Worm (Caenorhabditis elegans) whole organism, L1 larva: ENCODE measurements around the gene R10E11.9.
A peak's percentile ranks its signal among the peaks of the same experiment; 100 is the strongest.

Experiments
- ama-1 ChIP-seq: fragments of 150-350 bp; optimal IDR thresholded peaks from 2 replicates; lab custom pipeline; 2014
- ceh-63 ChIP-seq: fragments of 200-800 bp; sonication (Bioruptor generic); optimal IDR thresholded peaks from 2 replicates; lab custom pipeline; 2018; ENCODE audit warnings: mild to moderate bottlenecking, missing genetic modification characterization, missing compliant biosample characterization
- ceh-82 ChIP-seq, 3 experiments: fragments of 150-350 bp in 1 of 3; sonication (generic microtip) in 2 of 3; optimal IDR thresholded peaks; 2 replicates each; lab custom pipeline; 2014 to 2017; ENCODE audit warnings: missing biosample characterization in 3 of 3, missing genetic modification characterization in 3 of 3
- ceh-88 ChIP-seq: fragments of 200-800 bp; sonication (Bioruptor generic); IDR thresholded peaks from 2 replicates; pipeline ENCODE4 v1.3.6; 2022; ENCODE audit warnings: missing genetic modification characterization, missing compliant biosample characterization
- ceh-90 ChIP-seq: sonication (generic microtip); optimal IDR thresholded peaks from 2 replicates; lab custom pipeline; 2016; ENCODE audit warnings: missing genetic modification characterization, missing compliant biosample characterization
- ces-1 ChIP-seq: fragments of 150-350 bp; optimal IDR thresholded peaks from 2 replicates; lab custom pipeline; 2014; ENCODE audit warnings: missing biosample characterization, missing genetic modification reagents, missing genetic modification characterization
- dsc-1 ChIP-seq: sonication (generic microtip); optimal IDR thresholded peaks from 2 replicates; lab custom pipeline; 2016; ENCODE audit warnings: mild to moderate bottlenecking, missing genetic modification characterization, missing compliant biosample characterization
- efl-1 ChIP-seq, 4 experiments: fragments of 150-350 bp; optimal IDR thresholded peaks in 3 of 4; peaks in 1 of 4; 1 replicate in 1 of 4; 2 replicates in 3 of 4; lab custom pipeline; 2014; ENCODE audit warnings: missing biosample characterization in 2 of 4, missing genetic modification characterization in 2 of 4, missing genetic modification reagents in 2 of 4
- egl-27 ChIP-seq, 2 experiments: fragments of 150-350 bp in 1 of 2; sonication (generic microtip); optimal IDR thresholded peaks; 3 replicates each; lab custom pipeline; 2017 to 2018; ENCODE audit warnings: missing biosample characterization in 2 of 2, missing genetic modification characterization in 2 of 2, missing genetic modification reagents in 2 of 2
- elt-2 ChIP-seq: sonication (generic microtip); optimal IDR thresholded peaks from 2 replicates; lab custom pipeline; 2016; ENCODE audit warnings: missing genetic modification characterization, mild to moderate bottlenecking, inconsistent platforms, missing compliant biosample characterization, missing genetic modification reagents
- elt-3 ChIP-seq, 6 experiments: fragments of 150-350 bp in 1 of 6; sonication (generic microtip); optimal IDR thresholded peaks; 2 replicates each; lab custom pipeline; 2017 to 2018; ENCODE audit warnings: missing biosample characterization in 6 of 6, missing genetic modification characterization in 6 of 6, inconsistent platforms in 1 of 6
- ets-5 ChIP-seq: fragments of 200-800 bp; sonication (Bioruptor generic); IDR thresholded peaks from 2 replicates; pipeline ENCODE4 v1.3.6; 2022; ENCODE audit warnings: missing genetic modification characterization, missing compliant biosample characterization
- grh-1 ChIP-seq: fragments of 200-800 bp; sonication (Bioruptor generic); IDR thresholded peaks from 2 replicates; pipeline ENCODE4 v1.3.6; 2022; ENCODE audit warnings: missing genetic modification reagents, missing genetic modification characterization, missing compliant biosample characterization
- hlh-4 ChIP-seq: sonication (generic microtip); optimal IDR thresholded peaks from 2 replicates; lab custom pipeline; 2016; ENCODE audit warnings: mild to moderate bottlenecking, missing genetic modification characterization, missing compliant biosample characterization
- jun-1 ChIP-seq: fragments of 150-350 bp; optimal IDR thresholded peaks from 2 replicates; lab custom pipeline; 2014; ENCODE audit warnings: missing biosample characterization, missing genetic modification reagents, missing genetic modification characterization
- lin-13 ChIP-seq: fragments of 150-350 bp; optimal IDR thresholded peaks from 2 replicates; lab custom pipeline; 2014; ENCODE audit warnings: missing biosample characterization, missing genetic modification reagents, missing genetic modification characterization
- lir-3 ChIP-seq: sonication (generic microtip); optimal IDR thresholded peaks from 2 replicates; lab custom pipeline; 2016; ENCODE audit warnings: mild to moderate bottlenecking, missing genetic modification characterization, moderate library complexity, missing compliant biosample characterization; ENCODE audit not compliant: poor library complexity
- lsy-2 ChIP-seq, 2 experiments: fragments of 150-350 bp; optimal IDR thresholded peaks; 2 replicates each; lab custom pipeline; 2014; ENCODE audit warnings: missing biosample characterization in 2 of 2, missing genetic modification characterization in 2 of 2
- mab-9 ChIP-seq: fragments of 200-800 bp; sonication (Bioruptor generic); IDR thresholded peaks from 2 replicates; pipeline ENCODE4 v1.3.6; 2022; ENCODE audit warnings: missing genetic modification reagents, missing genetic modification characterization, missing compliant biosample characterization
- mdl-1 ChIP-seq, 2 experiments: fragments of 150-350 bp; optimal IDR thresholded peaks; 2 replicates each; lab custom pipeline; 2014 to 2017; ENCODE audit warnings: missing biosample characterization in 2 of 2, missing genetic modification characterization in 2 of 2, inconsistent platforms in 1 of 2
- mef-2 ChIP-seq: fragments of 150-350 bp; optimal IDR thresholded peaks from 2 replicates; lab custom pipeline; 2014; ENCODE audit warnings: missing biosample characterization, missing genetic modification characterization
- mep-1 ChIP-seq: fragments of 150-350 bp; optimal IDR thresholded peaks from 2 replicates; lab custom pipeline; 2014; ENCODE audit warnings: missing biosample characterization, missing genetic modification characterization
- nhr-11 ChIP-seq: fragments of 150-350 bp; optimal IDR thresholded peaks from 2 replicates; lab custom pipeline; 2014; ENCODE audit warnings: missing biosample characterization, missing genetic modification characterization
- nhr-19 ChIP-seq: fragments of 200-800 bp; sonication (Bioruptor generic); conservative IDR thresholded peaks from 2 replicates; pipeline ENCODE4 v1.3.6; 2022; ENCODE audit warnings: missing genetic modification characterization, missing compliant biosample characterization
- nhr-20 ChIP-seq: sonication (generic microtip); optimal IDR thresholded peaks from 2 replicates; lab custom pipeline; 2016; ENCODE audit warnings: mild to moderate bottlenecking, missing genetic modification characterization, missing compliant biosample characterization
- nhr-47 ChIP-seq: sonication (generic microtip); optimal IDR thresholded peaks from 2 replicates; lab custom pipeline; 2016; ENCODE audit warnings: mild to moderate bottlenecking, missing genetic modification characterization, moderate library complexity, missing compliant biosample characterization
- nhr-71 ChIP-seq: sonication (generic microtip); optimal IDR thresholded peaks from 2 replicates; lab custom pipeline; 2016; ENCODE audit warnings: mild to moderate bottlenecking, missing genetic modification characterization, moderate library complexity, missing compliant biosample characterization
- nhr-76 ChIP-seq: sonication (generic microtip); optimal IDR thresholded peaks from 2 replicates; lab custom pipeline; 2017; ENCODE audit warnings: missing biosample characterization, missing genetic modification characterization
- nhr-85 ChIP-seq: sonication (generic microtip); peaks from one replicate; lab custom pipeline; 2016; ENCODE audit warnings: missing genetic modification characterization, inconsistent platforms, missing compliant biosample characterization
- nhr-90 ChIP-seq: sonication (generic microtip); optimal IDR thresholded peaks from 2 replicates; lab custom pipeline; 2016; ENCODE audit warnings: mild to moderate bottlenecking, missing genetic modification characterization, missing compliant biosample characterization; ENCODE audit not compliant: poor library complexity
- rnt-1 ChIP-seq: sonication (generic microtip); optimal IDR thresholded peaks from 2 replicates; lab custom pipeline; 2016; ENCODE audit warnings: mild to moderate bottlenecking, missing genetic modification characterization, moderate library complexity, missing compliant biosample characterization
- skn-1 ChIP-seq: fragments of 150-350 bp; optimal IDR thresholded peaks from 2 replicates; lab custom pipeline; 2014; ENCODE audit warnings: missing biosample characterization, missing genetic modification characterization
- sptf-1 ChIP-seq: fragments of 150-350 bp; optimal IDR thresholded peaks from 2 replicates; lab custom pipeline; 2014; ENCODE audit warnings: missing biosample characterization, missing genetic modification characterization
- sup-37 ChIP-seq: fragments of 200-800 bp; sonication (Bioruptor generic); optimal IDR thresholded peaks from 2 replicates; lab custom pipeline; 2018; ENCODE audit warnings: mild to moderate bottlenecking, missing genetic modification characterization, missing compliant biosample characterization
- swsn-7 ChIP-seq: sonication (generic microtip); optimal IDR thresholded peaks from 2 replicates; lab custom pipeline; 2016; ENCODE audit warnings: missing genetic modification characterization, missing compliant biosample characterization
- tbx-2 ChIP-seq: sonication (generic microtip); optimal IDR thresholded peaks from 2 replicates; lab custom pipeline; 2016; ENCODE audit warnings: missing genetic modification characterization, missing compliant biosample characterization
- tlp-1 ChIP-seq: fragments of 150-350 bp; optimal IDR thresholded peaks from 2 replicates; lab custom pipeline; 2014; ENCODE audit warnings: missing biosample characterization, missing genetic modification characterization
- unc-62 ChIP-seq: fragments of 150-350 bp; optimal IDR thresholded peaks from 2 replicates; lab custom pipeline; 2014; ENCODE audit warnings: missing biosample characterization, missing genetic modification reagents, missing genetic modification characterization
- unc-98 ChIP-seq: fragments of 200-800 bp; sonication (Bioruptor generic); IDR thresholded peaks from 2 replicates; pipeline ENCODE4 v1.3.6; 2022; ENCODE audit warnings: missing genetic modification characterization, missing compliant biosample characterization
- xbp-1 ChIP-seq: sonication (generic microtip); optimal IDR thresholded peaks from 2 replicates; lab custom pipeline; 2016; ENCODE audit warnings: missing genetic modification characterization, missing compliant biosample characterization
- ztf-4 ChIP-seq: fragments of 150-350 bp; optimal IDR thresholded peaks from 2 replicates; lab custom pipeline; 2014; ENCODE audit warnings: missing biosample characterization, missing genetic modification characterization

Gene R10E11.9

DNA sequence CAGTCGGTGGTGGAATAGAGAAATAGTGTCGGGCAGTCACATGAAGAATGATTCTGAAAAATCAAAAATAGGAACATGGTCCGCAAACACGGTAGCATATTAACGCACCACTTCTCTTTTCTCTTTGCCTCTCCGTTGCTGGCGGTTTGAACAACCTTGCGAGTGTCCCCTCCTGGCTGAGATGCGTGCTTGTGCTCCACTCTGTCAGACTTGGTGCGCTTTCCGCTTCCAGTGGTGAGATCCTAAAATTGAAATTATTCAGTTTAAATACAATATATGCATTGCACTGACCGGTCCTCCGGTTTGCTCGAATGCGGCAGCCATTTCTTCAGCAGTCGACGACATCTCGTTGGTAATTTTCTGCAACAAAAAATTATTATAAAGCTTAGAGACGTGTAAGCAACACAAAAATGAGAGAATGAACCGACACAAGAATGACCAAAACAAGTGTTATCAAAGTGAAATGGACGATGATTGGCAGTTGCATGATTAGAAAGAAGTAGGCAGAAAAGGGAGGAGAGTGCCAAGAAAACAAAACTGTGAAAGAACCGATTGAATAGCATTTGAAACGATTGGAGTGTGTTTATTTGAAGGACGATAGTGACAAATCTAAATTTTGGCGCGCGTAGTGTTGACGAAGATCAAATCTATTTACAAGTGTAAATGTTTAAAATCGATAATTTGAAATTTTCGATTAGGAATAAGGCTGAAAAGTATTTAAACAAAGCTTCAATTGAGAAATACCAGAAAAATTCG is 31.8 kb upstream of the R10E11.9 start, which contains the start of gene ZK632.9 (continued):
- TF ChIP-seq ceh-63 = no peak

DNA sequence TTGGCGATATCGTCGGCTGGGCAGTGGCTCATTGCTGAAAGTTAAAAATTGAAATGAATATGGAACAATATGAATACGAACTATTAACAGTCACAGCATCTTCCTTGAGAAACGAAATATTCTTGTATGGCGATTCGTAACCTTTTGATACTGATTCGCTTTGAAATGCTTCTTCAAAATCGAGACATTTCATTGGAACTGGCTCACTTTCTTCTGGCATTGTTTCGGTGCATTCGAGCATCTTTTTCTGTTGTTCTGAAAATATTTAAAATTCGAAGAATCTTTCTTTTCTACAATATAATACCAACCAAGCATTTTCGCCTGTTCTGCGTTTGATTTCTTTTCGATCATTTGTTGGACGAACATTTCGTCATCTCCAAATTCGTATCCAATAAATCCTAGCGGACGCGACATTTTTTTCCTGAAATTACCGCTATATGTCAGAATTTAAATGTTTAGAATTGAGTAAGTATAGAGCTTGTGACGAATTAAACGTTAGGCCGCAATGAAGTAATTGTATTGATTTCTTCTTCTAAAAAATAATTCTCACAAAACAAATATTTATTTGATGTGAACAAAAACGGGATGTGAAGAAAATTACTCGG is 31.0 kb upstream of the R10E11.9 start, which contains the start of gene lin-52:
Gene lin-52, minus strand, starts transcription at position 421 of the 605 bp plus-strand sequence.
- TF ChIP-seq unc-62 (GFP tag; lab: Kevin White, UChicago) (no peak), xbp-1 (tag; lab: Kevin White, UChicago) (no peak), sup-37 (no peak), nhr-76 (no peak), tbx-2 (tag; lab: Kevin White, UChicago) (no peak), elt-2 (tag; lab: Kevin White, UChicago) (peak; percentile 11), nhr-19 (0 out of 2 replicates have a peak, but pooled peaks have one; percentile 4), grh-1 (GFP tag; lab: Robert Waterston, UW) (0 out of 2 replicates have a peak, but pooled peaks have one; percentile 9), nhr-71 (tag; lab: Kevin White, UChicago) (peak; percentile 61), ceh-82 (tag; optimal IDR thresholded peaks at IDR 0.05; lab: Kevin White, UChicago) (no peak), ztf-4 (no peak), nhr-47 (tag; lab: Kevin White, UChicago) (peak; percentile 38), hlh-4 (no peak), mdl-1 (tag; optimal IDR thresholded peaks at IDR 0.05; lab: Kevin White, UChicago) (no peak), egl-27 (tag; optimal IDR thresholded peaks at IDR 0.05; lab: Kevin White, UChicago) (no peak), dsc-1 (tag; lab: Kevin White, UChicago) (no peak), nhr-90 (tag; lab: Kevin White, UChicago) (peak; percentile 43), lin-13 (peak; percentile 8), jun-1 (tag; lab: Kevin White, UChicago) (no peak), ceh-63 (no peak), nhr-20 (peak; percentile 31), mab-9 (GFP tag; lab: Robert Waterston, UW) (no peak), tlp-1 (tag; lab: Kevin White, UChicago) (no peak), nhr-85 (tag; lab: Kevin White, UChicago) (peak; percentile 81), rnt-1 (tag; lab: Kevin White, UChicago) (no peak), ama-1 (peak; percentile 87)

DNA sequence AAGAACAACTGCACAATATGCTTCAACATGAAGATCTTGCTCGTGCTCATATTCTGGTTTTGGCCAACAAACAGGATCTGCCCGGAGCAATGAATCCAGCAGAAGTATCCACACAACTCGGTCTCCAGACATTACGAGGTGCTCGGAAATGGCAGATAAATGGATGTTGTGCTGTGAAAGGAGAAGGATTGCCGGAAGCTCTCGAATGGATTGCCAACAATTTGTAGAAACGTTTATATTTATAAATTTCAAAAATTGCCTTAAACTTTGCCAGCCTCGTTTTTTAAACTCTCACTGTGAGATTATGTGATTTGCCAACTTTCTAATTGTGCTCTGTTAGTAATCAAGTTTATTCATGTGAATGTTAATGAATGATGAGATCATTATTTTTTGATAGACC is 30.3 kb upstream of the R10E11.9 start:
- TF ChIP-seq nhr-85 (tag; lab: Kevin White, UChicago) (peak; percentile 51), unc-98 (GFP tag; lab: Robert Waterston, UW) (no peak)

DNA sequence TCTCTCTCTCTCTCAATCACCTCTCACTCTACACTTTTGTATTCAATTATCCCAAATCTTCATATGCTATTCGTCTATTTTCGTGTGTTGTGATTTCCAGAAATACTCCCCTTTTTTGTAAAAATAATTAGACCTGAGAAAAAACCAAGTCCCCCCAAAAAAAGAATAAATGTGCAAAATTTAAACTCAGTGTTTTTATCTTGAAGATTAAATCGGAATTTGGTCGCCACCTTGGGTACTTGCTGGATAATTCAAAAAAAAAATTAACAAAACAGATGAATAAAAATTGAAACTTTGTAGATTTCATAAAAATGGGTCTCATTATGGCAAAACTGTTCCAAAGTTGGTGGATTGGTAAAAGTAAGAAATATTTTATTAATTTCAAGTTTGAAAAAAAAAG is 29.5 kb upstream of the R10E11.9 start, which contains the start of gene arl-5:
Gene arl-5, plus strand, starts transcription at position 301 of the 400 bp plus-strand sequence.
- TF ChIP-seq mef-2 (tag; lab: Kevin White, UChicago) (no peak), skn-1 (tag; lab: Kevin White, UChicago) (no peak), swsn-7 (no peak), ceh-90 (tag; lab: Kevin White, UChicago) (no peak), ceh-82 (tag; optimal IDR thresholded peaks at IDR 0.05; lab: Kevin White, UChicago) (no peak), mep-1 (no peak), lsy-2 (tag; optimal IDR thresholded peaks at IDR 0.05; lab: Kevin White, UChicago) (no peak), nhr-11 (no peak), unc-98 (GFP tag; lab: Robert Waterston, UW) (no peak), lir-3 (no peak), sptf-1 (tag; lab: Kevin White, UChicago) (no peak), nhr-85 (tag; lab: Kevin White, UChicago) (no peak), ces-1 (GFP tag; lab: Kevin White, UChicago) (no peak), ets-5 (no peak), elt-3 (tag; optimal IDR thresholded peaks at IDR 0.05; lab: Kevin White, UChicago) (no peak), ceh-88 (GFP tag; lab: Robert Waterston, UW) (no peak), efl-1 (optimal IDR thresholded peaks at IDR 0.05; lab: Kevin White, UChicago) (no peak), efl-1 (GFP tag; optimal IDR thresholded peaks at IDR 0.05 in 1 of 2; lab: Kevin White, UChicago) (no peak), jun-1 (tag; lab: Kevin White, UChicago) (no peak)
- TF ChIP-seq, all 84 proteins: peak for 0
